Worm (Caenorhabditis elegans) whole organism, L3 larva: ENCODE data around the gene srh-296.

Experiments used
- ZK546.5 ChIP-seq: sonication (generic microtip); optimal IDR thresholded peaks from 2 replicates; lab custom pipeline; 2017; ENCODE audit warnings: missing biosample characterization, missing genetic modification characterization
- ama-1 ChIP-seq: fragments of 150-350 bp; optimal IDR thresholded peaks from 2 replicates; lab custom pipeline; 2018
- ceh-16 ChIP-seq: sonication (generic microtip); optimal IDR thresholded peaks from 2 replicates; lab custom pipeline; 2017; ENCODE audit warnings: missing biosample characterization, missing genetic modification characterization
- ceh-28 ChIP-seq: fragments of 150-350 bp; optimal IDR thresholded peaks from 2 replicates; lab custom pipeline; 2014; ENCODE audit warnings: missing biosample characterization, missing genetic modification reagents, missing genetic modification characterization
- ceh-82 ChIP-seq: fragments of 150-350 bp; optimal IDR thresholded peaks from 2 replicates; lab custom pipeline; 2014; ENCODE audit warnings: missing biosample characterization, missing genetic modification characterization
- daf-12 ChIP-seq: fragments of 150-350 bp; optimal IDR thresholded peaks from 2 replicates; lab custom pipeline; 2014; ENCODE audit warnings: missing biosample characterization, missing genetic modification reagents, missing genetic modification characterization
- egl-27 ChIP-seq: sonication (generic microtip); optimal IDR thresholded peaks from 4 replicates; lab custom pipeline; 2017; ENCODE audit warnings: missing biosample characterization, missing genetic modification reagents, missing genetic modification characterization
- egl-5 ChIP-seq: fragments of 150-350 bp; optimal IDR thresholded peaks from 2 replicates; lab custom pipeline; 2017; ENCODE audit warnings: missing biosample characterization, missing genetic modification reagents, missing genetic modification characterization, inconsistent platforms
- elt-1 ChIP-seq: fragments of 150-350 bp; optimal IDR thresholded peaks from 2 replicates; lab custom pipeline; 2014; ENCODE audit warnings: missing biosample characterization, missing genetic modification characterization
- elt-2 ChIP-seq: sonication (generic microtip); optimal IDR thresholded peaks from 2 replicates; lab custom pipeline; 2016; ENCODE audit warnings: missing genetic modification reagents, mild to moderate bottlenecking, missing genetic modification characterization, missing compliant biosample characterization
- eor-1 ChIP-seq, 2 experiments: fragments of 150-350 bp; optimal IDR thresholded peaks; 2 replicates each; lab custom pipeline; 2014 to 2018; ENCODE audit warnings: missing biosample characterization in 2 of 2, missing genetic modification characterization in 2 of 2
- fkh-10 ChIP-seq: sonication (generic microtip); optimal IDR thresholded peaks from 2 replicates; lab custom pipeline; 2017; ENCODE audit warnings: missing biosample characterization, missing genetic modification reagents, missing genetic modification characterization
- fkh-2 ChIP-seq: fragments of 150-350 bp; optimal IDR thresholded peaks from 2 replicates; lab custom pipeline; 2014; ENCODE audit warnings: missing biosample characterization, missing genetic modification reagents, missing genetic modification characterization
- fos-1 ChIP-seq: fragments of 150-350 bp; optimal IDR thresholded peaks from 2 replicates; lab custom pipeline; 2014; ENCODE audit warnings: missing biosample characterization, missing genetic modification characterization
- hmg-11 ChIP-seq: sonication (generic microtip); optimal IDR thresholded peaks from 2 replicates; lab custom pipeline; 2016; ENCODE audit warnings: missing genetic modification characterization, missing compliant biosample characterization
- lin-15B ChIP-seq: fragments of 150-350 bp; optimal IDR thresholded peaks from 2 replicates; lab custom pipeline; 2014; ENCODE audit warnings: missing biosample characterization, missing genetic modification characterization
- lin-39 ChIP-seq: fragments of 150-350 bp; optimal IDR thresholded peaks from 2 replicates; lab custom pipeline; 2018; ENCODE audit warnings: missing biosample characterization, missing genetic modification reagents, missing genetic modification characterization
- mml-1 ChIP-seq: fragments of 150-350 bp; sonication (generic microtip); optimal IDR thresholded peaks from 3 replicates; lab custom pipeline; 2014; ENCODE audit warnings: missing biosample characterization, missing genetic modification characterization
- nhr-11 ChIP-seq: fragments of 150-350 bp; optimal IDR thresholded peaks from 2 replicates; lab custom pipeline; 2014; ENCODE audit warnings: missing biosample characterization, missing genetic modification characterization
- nhr-12 ChIP-seq: fragments of 150-350 bp; optimal IDR thresholded peaks from 2 replicates; lab custom pipeline; 2014; ENCODE audit warnings: missing biosample characterization, missing genetic modification characterization
- nhr-23 ChIP-seq: fragments of 150-350 bp; optimal IDR thresholded peaks from 2 replicates; lab custom pipeline; 2014; ENCODE audit warnings: missing biosample characterization, missing genetic modification reagents, missing genetic modification characterization
- nhr-237 ChIP-seq: fragments of 150-350 bp; optimal IDR thresholded peaks from 2 replicates; lab custom pipeline; 2014; ENCODE audit warnings: missing biosample characterization, missing genetic modification characterization
- nhr-25 ChIP-seq: sonication (generic microtip); optimal IDR thresholded peaks from 2 replicates; lab custom pipeline; 2017; ENCODE audit warnings: missing biosample characterization, missing genetic modification characterization
- nhr-28 ChIP-seq: fragments of 150-350 bp; optimal IDR thresholded peaks from 2 replicates; lab custom pipeline; 2014; ENCODE audit warnings: missing biosample characterization, missing genetic modification characterization
- nhr-43 ChIP-seq: sonication (generic microtip); optimal IDR thresholded peaks from 2 replicates; lab custom pipeline; 2016; ENCODE audit warnings: mild to moderate bottlenecking, missing genetic modification characterization, missing compliant biosample characterization; ENCODE audit not compliant: poor library complexity, severe bottlenecking
- nhr-67 ChIP-seq: fragments of 150-350 bp; optimal IDR thresholded peaks from 2 replicates; lab custom pipeline; 2014; ENCODE audit warnings: missing biosample characterization, missing genetic modification characterization
- nhr-77 ChIP-seq: fragments of 150-350 bp; optimal IDR thresholded peaks from 2 replicates; lab custom pipeline; 2014; ENCODE audit warnings: missing biosample characterization, missing genetic modification characterization
- pha-4 ChIP-seq: fragments of 150-350 bp; optimal IDR thresholded peaks from 2 replicates; lab custom pipeline; 2014; ENCODE audit warnings: missing biosample characterization, missing genetic modification reagents, missing genetic modification characterization
- pqm-1 ChIP-seq: fragments of 150-350 bp; optimal IDR thresholded peaks from 2 replicates; lab custom pipeline; 2017; ENCODE audit warnings: missing biosample characterization, missing genetic modification characterization, inconsistent platforms
- skn-1 ChIP-seq: fragments of 150-350 bp; optimal IDR thresholded peaks from 2 replicates; lab custom pipeline; 2014; ENCODE audit warnings: missing biosample characterization, missing genetic modification characterization
- tbx-2 ChIP-seq: sonication (generic microtip); optimal IDR thresholded peaks from 2 replicates; lab custom pipeline; 2016; ENCODE audit warnings: mild to moderate bottlenecking, missing genetic modification characterization, missing compliant biosample characterization
- unc-39 ChIP-seq: sonication (generic microtip); optimal IDR thresholded peaks from 4 replicates; lab custom pipeline; 2017; ENCODE audit warnings: missing biosample characterization, missing genetic modification characterization
- unc-62 ChIP-seq: fragments of 150-350 bp; sonication (generic microtip); optimal IDR thresholded peaks from 4 replicates; lab custom pipeline; 2014; ENCODE audit warnings: missing biosample characterization, missing genetic modification reagents, missing genetic modification characterization
- zag-1 ChIP-seq: fragments of 150-350 bp; optimal IDR thresholded peaks from 2 replicates; lab custom pipeline; 2014; ENCODE audit warnings: missing biosample characterization, missing genetic modification characterization
- ztf-11 ChIP-seq: fragments of 150-350 bp; optimal IDR thresholded peaks from 2 replicates; lab custom pipeline; 2014; ENCODE audit warnings: missing biosample characterization, missing genetic modification characterization
- ztf-4 ChIP-seq: fragments of 150-350 bp; optimal IDR thresholded peaks from 2 replicates; lab custom pipeline; 2014; ENCODE audit warnings: missing biosample characterization, missing genetic modification characterization

srh-296 gene

DNA sequence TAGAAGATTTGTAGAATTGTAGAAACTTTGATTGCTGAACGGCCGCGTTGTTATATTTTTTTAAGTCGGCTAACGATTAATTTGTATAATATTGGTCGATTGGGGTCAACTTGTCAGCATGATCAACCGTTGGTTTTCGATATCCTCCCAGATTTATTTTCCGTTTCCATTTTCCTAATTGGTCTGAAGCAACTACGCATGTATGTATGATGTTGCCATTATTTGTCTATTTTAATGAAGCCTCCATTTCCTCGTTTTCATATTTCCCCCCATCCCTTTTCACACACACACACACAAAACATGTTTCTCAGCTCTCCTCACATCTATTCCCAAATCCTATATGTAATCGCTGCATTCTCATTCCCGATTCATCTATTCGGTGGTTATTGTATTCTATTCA lies 9.6 kb upstream of the srh-296 start, which contains the start of gene srh-287:
srh-287 (plus strand) TSS at position 301 of the 400 bp plus-strand sequence.
- TF ChIP-seq nhr-67 (no peak), fkh-2 (no peak), ztf-4 (tag; lab: Kevin White, UChicago) (no peak), lin-15B (tag; lab: Kevin White, UChicago) (no peak), fos-1 (tag; lab: Kevin White, UChicago) (no peak), tbx-2 (no peak), nhr-28 (no peak), eor-1 (tag; optimal IDR thresholded peaks at IDR 0.05; lab: Kevin White, UChicago) (no peak), pqm-1 (tag; lab: Kevin White, UChicago) (no peak), unc-39 (tag; lab: Kevin White, UChicago) (no peak), nhr-11 (no peak), ceh-16 (tag; lab: Kevin White, UChicago) (no peak), ZK546.5 (no peak), ztf-11 (tag; lab: Kevin White, UChicago) (no peak), nhr-12 (tag; lab: Kevin White, UChicago) (no peak), skn-1 (tag; lab: Kevin White, UChicago) (no peak), elt-1 (tag; lab: Kevin White, UChicago) (no peak), daf-12 (tag; lab: Kevin White, UChicago) (no peak)

- TF ChIP-seq egl-27 (tag; lab: Kevin White, UChicago): no peak
- no peak for TF ChIP-seq pha-4 (tag; lab: Kevin White, UChicago)
- no peak for TF ChIP-seq fkh-2
- TF ChIP-seq eor-1 (tag; optimal IDR thresholded peaks at IDR 0.05; lab: Kevin White, UChicago): no peak
- no peak for TF ChIP-seq nhr-12 (tag; lab: Kevin White, UChicago)
- TF ChIP-seq mml-1 (tag; lab: Kevin White, UChicago): no peak
- TF ChIP-seq nhr-11: no peak
- no peak for TF ChIP-seq zag-1 (tag; lab: Kevin White, UChicago)
- TF ChIP-seq nhr-28: no peak
- no peak for TF ChIP-seq nhr-237 (tag; lab: Kevin White, UChicago)
Measured at ce11 chrV:17802519-17802918, 7.6 kb upstream of the srh-296 start, which contains the start of the genes Y94A7B.11 and srh-292. Gene Y94A7B.11, minus strand, starts transcription at chrV:17802619. Gene srh-292, plus strand, starts transcription at chrV:17802769.

ce11 chrV:17805323-17805722 lies 4.8 kb upstream of the srh-296 start, which contains the start of gene srh-291:
Gene srh-291, plus strand, starts transcription at chrV:17805623.
- no peak for TF ChIP-seq lin-15B (tag; lab: Kevin White, UChicago)
- TF ChIP-seq ZK546.5: no peak
- TF ChIP-seq unc-39 (tag; lab: Kevin White, UChicago): no peak

DNA sequence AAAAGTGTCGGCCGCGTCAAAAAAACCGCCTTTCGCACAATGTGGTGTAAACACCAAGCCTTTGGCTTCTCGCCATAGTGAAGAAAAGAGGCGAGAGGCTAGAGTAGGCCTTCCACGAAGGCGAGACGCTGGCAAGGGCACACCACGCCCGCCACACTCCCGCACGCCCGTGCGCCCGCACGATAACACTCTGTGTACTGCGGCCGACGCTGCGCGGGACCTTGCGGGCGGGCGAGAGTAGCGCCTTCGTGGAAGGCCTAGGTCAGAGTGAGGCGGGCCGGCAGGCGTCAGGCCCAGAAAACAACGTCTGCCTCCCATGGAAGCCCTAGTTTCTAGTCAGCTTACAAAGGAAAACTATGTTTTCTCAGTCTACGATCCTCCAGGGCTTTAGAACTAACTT lies 2.0 kb downstream of the srh-296 start:
- no peak for TF ChIP-seq ceh-28 (tag; lab: Kevin White, UChicago)
- TF ChIP-seq nhr-67: no peak

- TF ChIP-seq elt-2: no peak
- TF ChIP-seq egl-5 (tag; lab: Kevin White, UChicago): no peak
- no peak for TF ChIP-seq nhr-67
- TF ChIP-seq pqm-1 (tag; lab: Kevin White, UChicago): no peak
- TF ChIP-seq daf-12 (tag; lab: Kevin White, UChicago): no peak
- TF ChIP-seq ZK546.5: no peak
- no peak for TF ChIP-seq nhr-25 (tag; lab: Kevin White, UChicago)
- TF ChIP-seq, all 47 proteins: peak for 0
Measured at ce11 chrV:17818567-17818966, 8.4 kb downstream of the srh-296 start, which contains the start of gene srh-298. Gene srh-298, plus strand, starts transcription at chrV:17818867.

ce11 chrV:17819704-17820103 lies 9.6 kb downstream of the srh-296 start:
- no peak for TF ChIP-seq hmg-11 (tag; lab: Kevin White, UChicago)
- no peak for TF ChIP-seq ceh-82 (tag; lab: Kevin White, UChicago)
- no peak for TF ChIP-seq lin-39 (tag; lab: Kevin White, UChicago)
- no peak for TF ChIP-seq fkh-10 (GFP tag; lab: Kevin White, UChicago)

DNA sequence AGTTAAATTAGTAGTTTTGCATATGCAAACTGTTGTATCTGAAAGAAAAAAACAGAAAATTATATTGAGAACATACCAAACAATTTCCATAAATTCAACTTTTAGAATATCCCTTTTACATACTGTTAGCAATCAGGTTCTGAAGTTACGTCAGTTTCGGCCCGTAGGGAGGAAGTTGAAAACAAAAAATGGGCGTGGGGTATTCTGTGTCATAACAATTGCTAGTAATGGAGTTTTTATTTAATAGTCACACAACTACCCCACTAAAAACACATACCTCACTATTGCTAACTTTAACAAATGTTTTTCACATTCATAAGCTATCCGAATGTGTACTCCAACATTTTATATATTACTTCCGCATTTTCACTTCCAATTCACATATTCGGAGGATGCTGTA lies 11.7 kb downstream of the srh-296 start, which contains the start of gene srh-300:
srh-300 (plus strand) TSS at position 301 of the 400 bp plus-strand sequence.
- no peak for TF ChIP-seq ztf-4 (tag; lab: Kevin White, UChicago)
- TF ChIP-seq nhr-23 (tag; lab: Kevin White, UChicago): no peak
- TF ChIP-seq nhr-43 (tag; lab: Kevin White, UChicago): no peak
- no peak for TF ChIP-seq lin-39 (tag; lab: Kevin White, UChicago)
- no peak for TF ChIP-seq nhr-28
- no peak for TF ChIP-seq nhr-77
- no peak for TF ChIP-seq tbx-2
- TF ChIP-seq mml-1 (tag; lab: Kevin White, UChicago): no peak
- TF ChIP-seq ama-1 (lab: Kevin White, UChicago): no peak
- TF ChIP-seq unc-62 (GFP tag; lab: Kevin White, UChicago): no peak
